Worm (Caenorhabditis elegans) whole organism, L4 larva: ENCODE data around the gene Y55F3BR.6.

Experiments used
- F10B5.3 ChIP-seq: sonication (generic microtip); optimal IDR thresholded peaks from 2 replicates; lab custom pipeline; 2016; ENCODE audit warnings: mild to moderate bottlenecking, missing genetic modification characterization, missing compliant biosample characterization
- F26F4.8 ChIP-seq: fragments of 200-800 bp; sonication (Bioruptor generic); conservative IDR thresholded peaks from 2 replicates; pipeline ENCODE4 v1.3.6; 2022; ENCODE audit warnings: missing genetic modification characterization, missing compliant biosample characterization
- F44E2.7 ChIP-seq: fragments of 200-800 bp; sonication (Bioruptor generic); IDR thresholded peaks from 2 replicates; pipeline ENCODE4 v2.1.2; 2022; ENCODE audit warnings: missing genetic modification characterization, missing compliant biosample characterization
- T26A8.4 ChIP-seq: fragments of 200-800 bp; sonication (Bioruptor generic); IDR thresholded peaks from 2 replicates; pipeline ENCODE4 v1.3.6; 2022; ENCODE audit warnings: missing genetic modification characterization, missing compliant biosample characterization
- Y105C5A.15 ChIP-seq: fragments of 200-800 bp; sonication (Bioruptor generic); IDR thresholded peaks from 2 replicates; pipeline ENCODE4 v1.3.6; 2022; ENCODE audit warnings: missing genetic modification characterization, missing compliant biosample characterization
- Y48G9A.11 ChIP-seq: fragments of 200-800 bp; sonication (Bioruptor generic); IDR thresholded peaks from 2 replicates; pipeline ENCODE4 v1.3.6; 2022; ENCODE audit warnings: missing genetic modification reagents, missing genetic modification characterization, missing compliant biosample characterization
- Y75B8A.6 ChIP-seq: fragments of 200-800 bp; sonication (Bioruptor generic); IDR thresholded peaks from 2 replicates; pipeline ENCODE4 v1.3.6; 2022; ENCODE audit warnings: missing genetic modification reagents, missing genetic modification characterization, missing compliant biosample characterization
- ZK337.2 ChIP-seq: fragments of 200-800 bp; sonication (Bioruptor generic); IDR thresholded peaks from 2 replicates; pipeline ENCODE4 v1.3.6; 2022; ENCODE audit warnings: missing genetic modification reagents, missing genetic modification characterization, missing compliant biosample characterization
- aha-1 ChIP-seq: fragments of 150-350 bp; peaks from one replicate; lab custom pipeline; 2014; ENCODE audit warnings: missing biosample characterization, missing genetic modification characterization
- aly-2 ChIP-seq: sonication (generic microtip); optimal IDR thresholded peaks from 2 replicates; lab custom pipeline; 2018; ENCODE audit warnings: missing biosample characterization, missing genetic modification characterization
- ama-1 ChIP-seq: fragments of 150-350 bp; optimal IDR thresholded peaks from 2 replicates; lab custom pipeline; 2014; ENCODE audit warnings: inconsistent platforms, mixed read lengths
- arid-1 ChIP-seq: fragments of 200-800 bp; sonication (Bioruptor generic); conservative IDR thresholded peaks from 2 replicates; pipeline ENCODE4 v1.3.6; 2022; ENCODE audit warnings: missing genetic modification reagents, missing genetic modification characterization, missing compliant biosample characterization
- attf-4 ChIP-seq: sonication (generic microtip); optimal IDR thresholded peaks from 3 replicates; lab custom pipeline; 2017; ENCODE audit warnings: missing biosample characterization, missing genetic modification characterization
- ceh-28 ChIP-seq: fragments of 150-350 bp; optimal IDR thresholded peaks from 2 replicates; lab custom pipeline; 2014; ENCODE audit warnings: missing biosample characterization, missing genetic modification reagents, missing genetic modification characterization
- ceh-32 ChIP-seq: sonication (generic microtip); optimal IDR thresholded peaks from 2 replicates; lab custom pipeline; 2016; ENCODE audit warnings: mild to moderate bottlenecking, missing genetic modification characterization, missing compliant biosample characterization; ENCODE audit not compliant: poor library complexity
- ces-1 ChIP-seq: fragments of 150-350 bp; sonication (generic microtip); optimal IDR thresholded peaks from 4 replicates; lab custom pipeline; 2014; ENCODE audit warnings: missing biosample characterization, missing genetic modification reagents, missing genetic modification characterization
- dmd-6 ChIP-seq: fragments of 200-800 bp; sonication (Bioruptor generic); IDR thresholded peaks from 2 replicates; pipeline ENCODE4 v1.3.6; 2022; ENCODE audit warnings: missing genetic modification reagents, missing genetic modification characterization, missing compliant biosample characterization
- dmd-8 ChIP-seq: fragments of 200-800 bp; sonication (Bioruptor generic); IDR thresholded peaks from 2 replicates; pipeline ENCODE4 v1.3.6; 2022; ENCODE audit warnings: missing genetic modification characterization, missing compliant biosample characterization
- dve-1 ChIP-seq: sonication (generic microtip); optimal IDR thresholded peaks from 2 replicates; lab custom pipeline; 2017; ENCODE audit warnings: antibody characterized with exemption, mild to moderate bottlenecking, missing genetic modification characterization, missing compliant biosample characterization; ENCODE audit not compliant: insufficient read depth
- egl-43 ChIP-seq: fragments of 200-800 bp; sonication (Bioruptor generic); IDR thresholded peaks from 2 replicates; pipeline ENCODE4 v1.3.6; 2022; ENCODE audit warnings: missing genetic modification reagents, missing genetic modification characterization, missing compliant biosample characterization
- hif-1 ChIP-seq, 2 experiments: sonication (generic microtip); optimal IDR thresholded peaks; 2 replicates each; lab custom pipeline; 2016 to 2017; ENCODE audit warnings: missing compliant biosample characterization in 2 of 2, missing genetic modification characterization in 2 of 2, missing genetic modification reagents in 2 of 2, missing genotype in 2 of 2, mild to moderate bottlenecking in 1 of 2
- hmg-1.1 ChIP-seq: fragments of 200-800 bp; sonication (Bioruptor generic); IDR thresholded peaks from 2 replicates; pipeline ENCODE4 v1.3.6; 2022; ENCODE audit warnings: missing genetic modification reagents, missing genetic modification characterization, missing compliant biosample characterization
- jun-1 ChIP-seq: fragments of 150-350 bp; optimal IDR thresholded peaks from 2 replicates; lab custom pipeline; 2014; ENCODE audit warnings: missing biosample characterization, missing genetic modification reagents, missing genetic modification characterization
- lim-7 ChIP-seq: fragments of 200-800 bp; sonication (Bioruptor generic); IDR thresholded peaks from 2 replicates; pipeline ENCODE4 v1.3.6; 2022; ENCODE audit warnings: missing genetic modification characterization, missing compliant biosample characterization
- lin-1 ChIP-seq: fragments of 200-800 bp; sonication (Bioruptor generic); IDR thresholded peaks from 2 replicates; pipeline ENCODE4 v1.3.6; 2022; ENCODE audit warnings: missing genetic modification reagents, missing genetic modification characterization, missing compliant biosample characterization
- lin-13 ChIP-seq: fragments of 150-350 bp; optimal IDR thresholded peaks from 2 replicates; lab custom pipeline; 2014; ENCODE audit warnings: missing biosample characterization, missing genetic modification reagents, missing genetic modification characterization
- lin-38 ChIP-seq: fragments of 200-800 bp; sonication (Bioruptor generic); IDR thresholded peaks from 2 replicates; pipeline ENCODE4 v1.3.6; 2022; ENCODE audit warnings: missing genetic modification reagents, missing genetic modification characterization, missing compliant biosample characterization
- lsy-2 ChIP-seq, 2 experiments: fragments of 150-350 bp in 1 of 2; sonication (generic microtip) in 1 of 2; optimal IDR thresholded peaks; 2 replicates each; lab custom pipeline; 2014 to 2017; ENCODE audit warnings: missing biosample characterization in 2 of 2, missing genetic modification characterization in 2 of 2
- madf-5 ChIP-seq, 2 experiments: fragments of 200-800 bp; sonication (Bioruptor generic); IDR thresholded peaks; 2 replicates each; pipeline ENCODE4 v1.3.6; 2022; ENCODE audit warnings: missing compliant biosample characterization in 2 of 2, missing genetic modification characterization in 2 of 2
- mdl-1 ChIP-seq, 2 experiments: fragments of 150-350 bp in 1 of 2; sonication (generic microtip) in 1 of 2; optimal IDR thresholded peaks; 2 replicates each; lab custom pipeline; 2014 to 2017; ENCODE audit warnings: missing biosample characterization in 2 of 2, missing genetic modification characterization in 2 of 2
- mdt-29 ChIP-seq: fragments of 200-800 bp; sonication (Bioruptor generic); IDR thresholded peaks from 2 replicates; pipeline ENCODE4 v1.3.6; 2022; ENCODE audit warnings: missing genetic modification reagents, missing genetic modification characterization, missing compliant biosample characterization
- mep-1 ChIP-seq: fragments of 150-350 bp; sonication (generic microtip); optimal IDR thresholded peaks from 3 replicates; lab custom pipeline; 2014; ENCODE audit warnings: missing biosample characterization, missing genetic modification characterization
- mes-2 ChIP-seq: sonication (generic microtip); optimal IDR thresholded peaks from 2 replicates; lab custom pipeline; 2016; ENCODE audit warnings: missing genotype, mild to moderate bottlenecking, missing genetic modification characterization, missing compliant biosample characterization; ENCODE audit not compliant: poor library complexity, severe bottlenecking
- nhr-102 ChIP-seq: sonication (generic microtip); optimal IDR thresholded peaks from 2 replicates; lab custom pipeline; 2016; ENCODE audit warnings: mild to moderate bottlenecking, missing genetic modification characterization, moderate library complexity, missing compliant biosample characterization
- nhr-11 ChIP-seq: fragments of 150-350 bp; optimal IDR thresholded peaks from 2 replicates; lab custom pipeline; 2014; ENCODE audit warnings: missing biosample characterization, missing genetic modification characterization
- nhr-28 ChIP-seq: fragments of 150-350 bp; optimal IDR thresholded peaks from 2 replicates; lab custom pipeline; 2014; ENCODE audit warnings: missing biosample characterization, missing genetic modification characterization
- nhr-41 ChIP-seq: fragments of 200-800 bp; sonication (Bioruptor generic); IDR thresholded peaks from 2 replicates; pipeline ENCODE4 v1.3.6; 2022; ENCODE audit warnings: missing genetic modification reagents, missing genetic modification characterization, missing compliant biosample characterization
- nhr-42 ChIP-seq: fragments of 200-800 bp; sonication (Bioruptor generic); IDR thresholded peaks from 2 replicates; pipeline ENCODE4 v1.3.6; 2022; ENCODE audit warnings: missing genetic modification characterization, missing compliant biosample characterization
- nhr-48 ChIP-seq: sonication (generic microtip); optimal IDR thresholded peaks from 2 replicates; lab custom pipeline; 2016; ENCODE audit warnings: mild to moderate bottlenecking, missing genetic modification characterization, missing compliant biosample characterization
- nhr-6 ChIP-seq: fragments of 150-350 bp; optimal IDR thresholded peaks from 2 replicates; lab custom pipeline; 2014; ENCODE audit warnings: missing biosample characterization, missing genetic modification characterization
- pha-4 ChIP-seq, 2 experiments: fragments of 150-350 bp in 1 of 2; fragments of 200-800 bp in 1 of 2; sonication (Bioruptor generic) in 1 of 2; IDR thresholded peaks in 1 of 2; optimal IDR thresholded peaks in 1 of 2; 2 replicates each; pipeline versions ENCODE4 v1.3.6 to Lab custom; 2014 to 2022; ENCODE audit warnings: missing genetic modification characterization in 2 of 2, missing genetic modification reagents in 2 of 2, missing biosample characterization in 1 of 2, missing compliant biosample characterization in 1 of 2
- rbr-2 ChIP-seq: sonication (generic microtip); optimal IDR thresholded peaks from 2 replicates; lab custom pipeline; 2016; ENCODE audit warnings: missing genotype, missing genetic modification characterization, missing compliant biosample characterization
- sdz-12 ChIP-seq: fragments of 200-800 bp; sonication (Bioruptor generic); optimal IDR thresholded peaks from 2 replicates; lab custom pipeline; 2018; ENCODE audit warnings: mild to moderate bottlenecking, missing genetic modification characterization, missing compliant biosample characterization
- set-16 ChIP-seq: fragments of 200-800 bp; sonication (Bioruptor generic); IDR thresholded peaks from 2 replicates; pipeline ENCODE4 v1.3.6; 2022; ENCODE audit warnings: missing genetic modification reagents, missing genetic modification characterization, missing compliant biosample characterization
- spr-1 ChIP-seq: sonication (generic microtip); optimal IDR thresholded peaks from 2 replicates; lab custom pipeline; 2016; ENCODE audit warnings: mild to moderate bottlenecking, missing genetic modification characterization, missing compliant biosample characterization
- spr-3 ChIP-seq: fragments of 200-800 bp; sonication (Bioruptor generic); optimal IDR thresholded peaks from 2 replicates; lab custom pipeline; 2018; ENCODE audit warnings: mild to moderate bottlenecking, missing genetic modification characterization, missing compliant biosample characterization
- tra-1 ChIP-seq: fragments of 200-800 bp; sonication (Bioruptor generic); IDR thresholded peaks from 2 replicates; pipeline ENCODE4 v1.3.6; 2022; ENCODE audit warnings: missing genetic modification reagents, missing genetic modification characterization, missing compliant biosample characterization
- unc-130 ChIP-seq: sonication (generic microtip); optimal IDR thresholded peaks from 2 replicates; lab custom pipeline; 2016; ENCODE audit warnings: missing genetic modification reagents, missing genetic modification characterization, missing compliant biosample characterization
- vab-7 ChIP-seq: fragments of 200-800 bp; sonication (Bioruptor generic); IDR thresholded peaks from 2 replicates; pipeline ENCODE4 v1.3.6; 2022; ENCODE audit warnings: missing genetic modification reagents, missing genetic modification characterization, missing compliant biosample characterization
- zfp-2 ChIP-seq: sonication (generic microtip); optimal IDR thresholded peaks from 2 replicates; lab custom pipeline; 2016; ENCODE audit warnings: mild to moderate bottlenecking, missing genetic modification characterization, missing compliant biosample characterization

The Y55F3BR.6 gene

DNA sequence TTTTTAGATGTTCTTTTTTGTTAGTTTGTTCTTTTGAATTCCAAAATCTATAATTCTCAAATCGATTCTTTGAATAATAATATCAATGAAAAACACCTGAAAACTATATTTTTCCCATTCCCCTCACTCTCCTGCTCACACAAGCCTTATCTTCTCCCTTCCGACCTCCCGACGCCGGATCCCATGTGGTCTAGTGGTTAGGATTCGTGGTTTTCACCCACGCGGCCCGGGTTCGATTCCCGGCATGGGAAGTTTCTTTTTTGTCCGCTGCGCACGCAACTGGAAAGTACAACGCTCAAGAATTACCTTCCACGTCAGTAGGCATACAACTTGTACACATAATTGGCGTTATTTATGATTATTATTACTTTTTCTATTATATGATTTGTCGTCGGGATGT lies 704 bp upstream of the Y55F3BR.6 start:
- peak; percentile 81 for TF ChIP-seq hmg-1.1 (GFP tag; lab: Robert Waterston, UW)
- peak; percentile 75 for TF ChIP-seq lin-38
- TF ChIP-seq spr-3 (GFP tag; lab: Kevin White, UChicago): no peak
- TF ChIP-seq ZK337.2 (GFP tag; lab: Robert Waterston, UW): 0 out of 2 replicates have a peak, but pooled peaks have one; percentile 59
- TF ChIP-seq nhr-11 (tag; lab: Kevin White, UChicago): no peak
- peak in 1 of 2 experiments; percentile 11 for TF ChIP-seq lsy-2 (tag; optimal IDR thresholded peaks at IDR 0.05; lab: Kevin White, UChicago)
- peak; percentile 40 for TF ChIP-seq nhr-28 (tag; lab: Kevin White, UChicago)
- 0 out of 2 replicates have a peak, but pooled peaks have one; percentile 18 for TF ChIP-seq nhr-41 (GFP tag; lab: Robert Waterston, UW)
- TF ChIP-seq ces-1 (GFP tag; lab: Kevin White, UChicago): no peak
- no peak for TF ChIP-seq F26F4.8 (GFP tag; lab: Robert Waterston, UW)
- TF ChIP-seq vab-7 (GFP tag; lab: Robert Waterston, UW): peak; percentile 34; the same call in 1 of the 2 replicates
- no peak for TF ChIP-seq T26A8.4 (GFP tag; lab: Robert Waterston, UW)
- TF ChIP-seq dmd-8 (GFP tag; lab: Robert Waterston, UW): 0 out of 2 replicates have a peak, but pooled peaks have one; percentile 47
- no peak for TF ChIP-seq ama-1 (lab: Kevin White, UChicago)
- TF ChIP-seq ceh-28: no peak
- TF ChIP-seq Y105C5A.15 (GFP tag; lab: Robert Waterston, UW): 0 out of 2 replicates have a peak, but pooled peaks have one; percentile 70
- no peak for TF ChIP-seq sdz-12 (GFP tag; lab: Kevin White, UChicago)
- peak; percentile 47; the same call in 1 of the 2 replicates for TF ChIP-seq arid-1
- peak; percentile 41 for TF ChIP-seq set-16 (GFP tag; lab: Robert Waterston, UW)
- no peak for TF ChIP-seq ceh-32 (tag; lab: Kevin White, UChicago)
- peak; percentile 48 for TF ChIP-seq spr-1
- TF ChIP-seq dve-1 (tag; lab: Kevin White, UChicago): peak; percentile 25
- peak; percentile 85 for TF ChIP-seq lim-7
- TF ChIP-seq attf-4 (tag; lab: Kevin White, UChicago): no peak
- TF ChIP-seq pha-4 (GFP tag; IDR thresholded peaks at IDR 0.05; lab: Robert Waterston, UW): peak; percentile 37; the same call in 1 of the 2 replicates
- no peak for TF ChIP-seq pha-4 (tag; optimal IDR thresholded peaks at IDR 0.05; lab: Kevin White, UChicago)
- TF ChIP-seq aly-2 (tag; lab: Kevin White, UChicago): no peak
- TF ChIP-seq Y75B8A.6: no peak
- TF ChIP-seq dmd-6 (GFP tag; lab: Robert Waterston, UW): peak; percentile 54
- peak; percentile 84 for TF ChIP-seq egl-43 (GFP tag; lab: Robert Waterston, UW)
- TF ChIP-seq aha-1 (tag; lab: Kevin White, UChicago): peak; percentile 14
- TF ChIP-seq lin-13: peak; percentile 29
- no peak for TF ChIP-seq mes-2 (tag; lab: Kevin White, UChicago)
- TF ChIP-seq mdt-29 (GFP tag; lab: Robert Waterston, UW): no peak
- TF ChIP-seq nhr-6 (tag; lab: Kevin White, UChicago): no peak
- TF ChIP-seq hif-1 (tag; optimal IDR thresholded peaks at IDR 0.05; lab: Kevin White, UChicago): peak in 1 of 2 experiments; percentile 59
- no peak for TF ChIP-seq jun-1
- TF ChIP-seq mdl-1 (tag; optimal IDR thresholded peaks at IDR 0.05; lab: Kevin White, UChicago): peak in 1 of 2 experiments; percentile 17
- TF ChIP-seq tra-1 (GFP tag; lab: Robert Waterston, UW): no peak
- peak; percentile 46 for TF ChIP-seq mep-1 (tag; lab: Kevin White, UChicago)
- no peak for TF ChIP-seq F44E2.7
- no peak for TF ChIP-seq lin-1 (GFP tag; lab: Robert Waterston, UW)
- TF ChIP-seq zfp-2 (tag; lab: Kevin White, UChicago): no peak
- TF ChIP-seq nhr-48 (tag; lab: Kevin White, UChicago): no peak
- TF ChIP-seq madf-5 (GFP tag; IDR thresholded peaks at IDR 0.05; lab: Robert Waterston, UW): no peak
- peak; percentile 40 for TF ChIP-seq unc-130 (GFP tag; lab: Kevin White, UChicago)
- no peak for TF ChIP-seq F10B5.3 (tag; lab: Kevin White, UChicago)
- TF ChIP-seq rbr-2 (tag; lab: Kevin White, UChicago): peak; percentile 41
- peak; percentile 29; the same call in 1 of the 2 replicates for TF ChIP-seq nhr-42
- peak; percentile 14 for TF ChIP-seq nhr-102 (tag; lab: Kevin White, UChicago)
- TF ChIP-seq Y48G9A.11 (GFP tag; lab: Robert Waterston, UW): peak; percentile 69
